Fruit fly (Drosophila melanogaster): Measurements from ENCODE around the gene ppk22.

ppk22 gene

DNA sequence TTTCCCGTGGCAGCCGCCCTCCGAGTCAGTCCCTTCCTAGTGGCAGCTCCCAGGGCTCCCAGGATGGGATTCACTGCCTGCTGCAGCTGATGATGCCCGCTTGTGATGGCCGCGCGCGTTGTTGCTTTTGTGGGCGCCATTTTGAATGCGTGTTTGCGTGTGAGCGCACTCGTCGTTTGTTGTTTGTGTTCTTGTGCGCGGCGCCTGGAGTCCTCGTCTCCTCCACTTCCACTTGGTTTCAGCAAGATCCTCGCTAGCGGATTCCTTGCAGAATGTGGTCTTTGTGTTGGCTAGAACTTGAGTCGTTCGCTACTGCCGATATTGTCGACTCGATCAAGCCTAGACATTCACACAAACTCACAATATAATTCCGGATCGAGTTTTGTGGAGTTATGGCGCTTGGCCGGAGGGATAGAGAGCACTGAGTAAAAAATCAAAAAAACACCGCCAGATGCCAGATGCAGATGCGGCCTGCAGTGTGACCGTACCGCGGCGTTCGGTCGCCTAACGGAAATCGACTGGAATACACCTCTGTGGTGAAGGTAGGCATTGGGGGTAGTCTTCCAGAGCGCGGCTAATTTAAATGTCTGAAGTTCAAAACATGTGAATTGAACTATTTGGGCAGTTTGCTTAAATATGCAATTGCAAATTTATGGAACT is 10.9 kb upstream of the ppk22 start, which contains the start of gene CycB3 (continued):
- peak; percentile 64 for TF ChIP-seq vvl (GFP tag; IDR thresholded peaks at IDR 0.05)
- no peak for TF ChIP-seq al (GFP tag; IDR thresholded peaks at IDR 0.05)
- peak; percentile 89 for TF ChIP-seq CG17186 (GFP tag; optimal IDR thresholded peaks at IDR 0.05)
- no peak for TF ChIP-seq CG4707 (GFP tag; optimal IDR thresholded peaks at IDR 0.05)
- peak in 1 of 3 experiments; percentile 28 for TF ChIP-seq Stat92E (GFP tag; optimal IDR thresholded peaks at IDR 0.05)
- peak; percentile 91 for TF ChIP-seq phol (tag; optimal IDR thresholded peaks at IDR 0.05)
- peak; percentile 26 for TF ChIP-seq Jarid2 (GFP tag; optimal IDR thresholded peaks at IDR 0.05)
- TF ChIP-seq D19B (GFP tag; optimal IDR thresholded peaks at IDR 0.05), result no peak
- TF ChIP-seq CG6765 (GFP tag; optimal IDR thresholded peaks at IDR 0.05), result peak; percentile 9
- no peak for TF ChIP-seq Optix (GFP tag; IDR thresholded peaks at IDR 0.05)
- TF ChIP-seq CG12071 (GFP tag; optimal IDR thresholded peaks at IDR 0.05), result no peak
- peak; percentile 98 for TF ChIP-seq CG9797 (GFP tag; optimal IDR thresholded peaks at IDR 0.05)
- TF ChIP-seq zfh1 (GFP tag; IDR thresholded peaks at IDR 0.05), result peak; percentile 43; the same call in 1 of the 3 replicates
- TF ChIP-seq gfzf (GFP tag; optimal IDR thresholded peaks at IDR 0.05), result peak; percentile 92
- no peak for TF ChIP-seq CG5180 (GFP tag; optimal IDR thresholded peaks at IDR 0.05)
- TF ChIP-seq bsh (GFP tag; optimal IDR thresholded peaks at IDR 0.05), result no peak
- TF ChIP-seq bbx (GFP tag; IDR thresholded peaks at IDR 0.05; ENCODE audit: partially characterized antibody), result peak; percentile 50; the same call in 1 of the 2 replicates
- peak; percentile 1 for TF ChIP-seq cg (GFP tag; optimal IDR thresholded peaks at IDR 0.05)
- TF ChIP-seq MTF-1 (GFP tag; optimal IDR thresholded peaks at IDR 0.05; ENCODE audit: borderline replicate concordance), result peak; percentile 63
- peak; percentile 6 for TF ChIP-seq CG12155 (GFP tag; optimal IDR thresholded peaks at IDR 0.05)
- TF ChIP-seq CG8089 (GFP tag; optimal IDR thresholded peaks at IDR 0.05), result no peak
- TF ChIP-seq CHES-1-like (GFP tag; optimal IDR thresholded peaks at IDR 0.05), result peak; percentile 39
- TF ChIP-seq tll (GFP tag; optimal IDR thresholded peaks at IDR 0.05), result peak in 1 of 2 experiments; percentile 33
- TF ChIP-seq CG14710 (tag; optimal IDR thresholded peaks at IDR 0.05), result peak; percentile 84
- peak; percentile 39; the same call in 1 of the 3 replicates for TF ChIP-seq gce (GFP tag; IDR thresholded peaks at IDR 0.05)
- TF ChIP-seq ssp (GFP tag; IDR thresholded peaks at IDR 0.05), result peak; percentile 74
- TF ChIP-seq CG7987 (GFP tag; optimal IDR thresholded peaks at IDR 0.05), result peak; percentile 45
- peak in 1 of 2 experiments; percentile 64 for TF ChIP-seq crp (GFP tag; optimal IDR thresholded peaks at IDR 0.05)
- TF ChIP-seq ken (GFP tag; IDR thresholded peaks at IDR 0.05), result 0 out of 3 replicates have a peak, but pooled peaks have one; percentile 9
- no peak for TF ChIP-seq Mad (GFP tag; optimal IDR thresholded peaks at IDR 0.05)
- TF ChIP-seq CG10979 (tag; optimal IDR thresholded peaks at IDR 0.05), result peak; percentile 41
- TF ChIP-seq wek (GFP tag; optimal IDR thresholded peaks at IDR 0.05), result peak; percentile 100
- 0 out of 2 replicates have a peak, but pooled peaks have one; percentile 27 for TF ChIP-seq unc-4 (GFP tag; IDR thresholded peaks at IDR 0.05; ENCODE audit: partially characterized antibody)
- peak; percentile 49 for TF ChIP-seq CG13287 (GFP tag; IDR thresholded peaks at IDR 0.05; ENCODE audit: partially characterized antibody)
- TF ChIP-seq CG13624 (GFP tag; optimal IDR thresholded peaks at IDR 0.05), result no peak
- peak; percentile 94 for TF ChIP-seq pzg (GFP tag; optimal IDR thresholded peaks at IDR 0.05)
- TF ChIP-seq Rfx (GFP tag; IDR thresholded peaks at IDR 0.05), result peak; percentile 55
- TF ChIP-seq fd96Cb (tag; optimal IDR thresholded peaks at IDR 0.05), result no peak
- TF ChIP-seq Opbp (GFP tag; IDR thresholded peaks at IDR 0.05; ENCODE audit: partially characterized antibody), result peak; percentile 56; the same call in 2 of the 3 replicates
- TF ChIP-seq nerfin-1 (tag; optimal IDR thresholded peaks at IDR 0.05), result peak; percentile 40
- peak; percentile 51 for TF ChIP-seq CG12659 (GFP tag; optimal IDR thresholded peaks at IDR 0.05)
- peak; percentile 49 for TF ChIP-seq caup (GFP tag; optimal IDR thresholded peaks at IDR 0.05; ENCODE audit: severe bottlenecking)
- no peak for TF ChIP-seq slbo (GFP tag; IDR thresholded peaks at IDR 0.05)
- TF ChIP-seq CG9437 (GFP tag; optimal IDR thresholded peaks at IDR 0.05), result no peak
- no peak for TF ChIP-seq usp (GFP tag; optimal IDR thresholded peaks at IDR 0.05)
- peak; percentile 55 for TF ChIP-seq kni (GFP tag; optimal IDR thresholded peaks at IDR 0.05)
